Worm (Caenorhabditis elegans) whole organism, L3 larva: ENCODE data around the gene ZK402.1.

Experiments
- R02D3.7 ChIP-seq: fragments of 150-350 bp; optimal IDR thresholded peaks from 2 replicates; lab custom pipeline; 2014; ENCODE audit warnings: missing biosample characterization, missing genetic modification characterization
- ZK546.5 ChIP-seq: sonication (generic microtip); optimal IDR thresholded peaks from 2 replicates; lab custom pipeline; 2017; ENCODE audit warnings: missing biosample characterization, missing genetic modification characterization
- aly-2 ChIP-seq: fragments of 150-350 bp; optimal IDR thresholded peaks from 2 replicates; lab custom pipeline; 2014; ENCODE audit warnings: missing biosample characterization, missing genetic modification characterization
- ama-1 ChIP-seq: fragments of 150-350 bp; optimal IDR thresholded peaks from 2 replicates; lab custom pipeline; 2018
- ceh-16 ChIP-seq: sonication (generic microtip); optimal IDR thresholded peaks from 2 replicates; lab custom pipeline; 2017; ENCODE audit warnings: missing biosample characterization, missing genetic modification characterization
- ceh-28 ChIP-seq: fragments of 150-350 bp; optimal IDR thresholded peaks from 2 replicates; lab custom pipeline; 2014; ENCODE audit warnings: missing biosample characterization, missing genetic modification reagents, missing genetic modification characterization
- ceh-82 ChIP-seq: fragments of 150-350 bp; optimal IDR thresholded peaks from 2 replicates; lab custom pipeline; 2014; ENCODE audit warnings: missing biosample characterization, missing genetic modification characterization
- ceh-9 ChIP-seq: sonication (generic microtip); optimal IDR thresholded peaks from 2 replicates; lab custom pipeline; 2018; ENCODE audit warnings: missing biosample characterization, missing genetic modification characterization
- daf-12 ChIP-seq: fragments of 150-350 bp; optimal IDR thresholded peaks from 2 replicates; lab custom pipeline; 2014; ENCODE audit warnings: missing biosample characterization, missing genetic modification reagents, missing genetic modification characterization
- egl-27 ChIP-seq: sonication (generic microtip); optimal IDR thresholded peaks from 4 replicates; lab custom pipeline; 2017; ENCODE audit warnings: missing biosample characterization, missing genetic modification reagents, missing genetic modification characterization
- egl-5 ChIP-seq: fragments of 150-350 bp; optimal IDR thresholded peaks from 2 replicates; lab custom pipeline; 2017; ENCODE audit warnings: missing biosample characterization, missing genetic modification reagents, missing genetic modification characterization, inconsistent platforms
- elt-1 ChIP-seq: fragments of 150-350 bp; optimal IDR thresholded peaks from 2 replicates; lab custom pipeline; 2014; ENCODE audit warnings: missing biosample characterization, missing genetic modification characterization
- elt-2 ChIP-seq: sonication (generic microtip); optimal IDR thresholded peaks from 2 replicates; lab custom pipeline; 2016; ENCODE audit warnings: missing genetic modification reagents, mild to moderate bottlenecking, missing genetic modification characterization, missing compliant biosample characterization
- elt-3 ChIP-seq, 3 experiments: fragments of 150-350 bp in 1 of 3; sonication (generic microtip) in 2 of 3; optimal IDR thresholded peaks; 2 replicates in 2 of 3; 4 replicates in 1 of 3; lab custom pipeline; 2014 to 2017; ENCODE audit warnings: missing biosample characterization in 3 of 3, missing genetic modification characterization in 3 of 3
- eor-1 ChIP-seq, 2 experiments: fragments of 150-350 bp; optimal IDR thresholded peaks; 2 replicates each; lab custom pipeline; 2014 to 2018; ENCODE audit warnings: missing biosample characterization in 2 of 2, missing genetic modification characterization in 2 of 2
- fkh-10 ChIP-seq: sonication (generic microtip); optimal IDR thresholded peaks from 2 replicates; lab custom pipeline; 2017; ENCODE audit warnings: missing biosample characterization, missing genetic modification reagents, missing genetic modification characterization
- hmg-11 ChIP-seq: sonication (generic microtip); optimal IDR thresholded peaks from 2 replicates; lab custom pipeline; 2016; ENCODE audit warnings: missing genetic modification characterization, missing compliant biosample characterization
- jun-1 ChIP-seq: fragments of 150-350 bp; optimal IDR thresholded peaks from 2 replicates; lab custom pipeline; 2014; ENCODE audit warnings: missing biosample characterization, missing genetic modification reagents, missing genetic modification characterization
- lin-15B ChIP-seq: fragments of 150-350 bp; optimal IDR thresholded peaks from 2 replicates; lab custom pipeline; 2014; ENCODE audit warnings: missing biosample characterization, missing genetic modification characterization
- lin-39 ChIP-seq: fragments of 150-350 bp; optimal IDR thresholded peaks from 2 replicates; lab custom pipeline; 2018; ENCODE audit warnings: missing biosample characterization, missing genetic modification reagents, missing genetic modification characterization
- lsy-12 ChIP-seq: sonication (generic microtip); optimal IDR thresholded peaks from 2 replicates; lab custom pipeline; 2016; ENCODE audit warnings: mild to moderate bottlenecking, missing genetic modification characterization, missing compliant biosample characterization
- mml-1 ChIP-seq: fragments of 150-350 bp; sonication (generic microtip); optimal IDR thresholded peaks from 3 replicates; lab custom pipeline; 2014; ENCODE audit warnings: missing biosample characterization, missing genetic modification characterization
- nfya-1 ChIP-seq: sonication (generic microtip); optimal IDR thresholded peaks from 2 replicates; lab custom pipeline; 2017; ENCODE audit warnings: missing genetic modification characterization, mild to moderate bottlenecking, missing compliant biosample characterization, antibody characterized with exemption, moderate library complexity; ENCODE audit not compliant: insufficient read depth
- nhr-11 ChIP-seq: fragments of 150-350 bp; optimal IDR thresholded peaks from 2 replicates; lab custom pipeline; 2014; ENCODE audit warnings: missing biosample characterization, missing genetic modification characterization
- nhr-12 ChIP-seq: fragments of 150-350 bp; optimal IDR thresholded peaks from 2 replicates; lab custom pipeline; 2014; ENCODE audit warnings: missing biosample characterization, missing genetic modification characterization
- nhr-23 ChIP-seq: fragments of 150-350 bp; optimal IDR thresholded peaks from 2 replicates; lab custom pipeline; 2014; ENCODE audit warnings: missing biosample characterization, missing genetic modification reagents, missing genetic modification characterization
- nhr-237 ChIP-seq: fragments of 150-350 bp; optimal IDR thresholded peaks from 2 replicates; lab custom pipeline; 2014; ENCODE audit warnings: missing biosample characterization, missing genetic modification characterization
- nhr-25 ChIP-seq: sonication (generic microtip); optimal IDR thresholded peaks from 2 replicates; lab custom pipeline; 2017; ENCODE audit warnings: missing biosample characterization, missing genetic modification characterization
- nhr-28 ChIP-seq: fragments of 150-350 bp; optimal IDR thresholded peaks from 2 replicates; lab custom pipeline; 2014; ENCODE audit warnings: missing biosample characterization, missing genetic modification characterization
- nhr-43 ChIP-seq: sonication (generic microtip); optimal IDR thresholded peaks from 2 replicates; lab custom pipeline; 2016; ENCODE audit warnings: mild to moderate bottlenecking, missing genetic modification characterization, missing compliant biosample characterization; ENCODE audit not compliant: poor library complexity, severe bottlenecking
- nhr-67 ChIP-seq: fragments of 150-350 bp; optimal IDR thresholded peaks from 2 replicates; lab custom pipeline; 2014; ENCODE audit warnings: missing biosample characterization, missing genetic modification characterization
- nhr-76 ChIP-seq: fragments of 150-350 bp; sonication (generic microtip); optimal IDR thresholded peaks from 5 replicates; lab custom pipeline; 2014; ENCODE audit warnings: missing biosample characterization, missing genetic modification characterization
- nhr-77 ChIP-seq: fragments of 150-350 bp; optimal IDR thresholded peaks from 2 replicates; lab custom pipeline; 2014; ENCODE audit warnings: missing biosample characterization, missing genetic modification characterization
- pha-4 ChIP-seq: fragments of 150-350 bp; optimal IDR thresholded peaks from 2 replicates; lab custom pipeline; 2014; ENCODE audit warnings: missing biosample characterization, missing genetic modification reagents, missing genetic modification characterization
- sea-2 ChIP-seq: fragments of 150-350 bp; sonication (generic microtip); optimal IDR thresholded peaks from 4 replicates; lab custom pipeline; 2014; ENCODE audit warnings: missing biosample characterization, missing genetic modification reagents, missing genetic modification characterization
- skn-1 ChIP-seq: fragments of 150-350 bp; optimal IDR thresholded peaks from 2 replicates; lab custom pipeline; 2014; ENCODE audit warnings: missing biosample characterization, missing genetic modification characterization
- snpc-4 ChIP-seq: fragments of 150-350 bp; optimal IDR thresholded peaks from 2 replicates; lab custom pipeline; 2014; ENCODE audit warnings: missing biosample characterization, missing genetic modification characterization
- tbx-2 ChIP-seq: sonication (generic microtip); optimal IDR thresholded peaks from 2 replicates; lab custom pipeline; 2016; ENCODE audit warnings: mild to moderate bottlenecking, missing genetic modification characterization, missing compliant biosample characterization
- unc-39 ChIP-seq: sonication (generic microtip); optimal IDR thresholded peaks from 4 replicates; lab custom pipeline; 2017; ENCODE audit warnings: missing biosample characterization, missing genetic modification characterization
- unc-62 ChIP-seq: fragments of 150-350 bp; sonication (generic microtip); optimal IDR thresholded peaks from 4 replicates; lab custom pipeline; 2014; ENCODE audit warnings: missing biosample characterization, missing genetic modification reagents, missing genetic modification characterization
- zag-1 ChIP-seq: fragments of 150-350 bp; optimal IDR thresholded peaks from 2 replicates; lab custom pipeline; 2014; ENCODE audit warnings: missing biosample characterization, missing genetic modification characterization
- ztf-11 ChIP-seq: fragments of 150-350 bp; optimal IDR thresholded peaks from 2 replicates; lab custom pipeline; 2014; ENCODE audit warnings: missing biosample characterization, missing genetic modification characterization
- ztf-4 ChIP-seq: fragments of 150-350 bp; optimal IDR thresholded peaks from 2 replicates; lab custom pipeline; 2014; ENCODE audit warnings: missing biosample characterization, missing genetic modification characterization

ZK402.1 gene

DNA sequence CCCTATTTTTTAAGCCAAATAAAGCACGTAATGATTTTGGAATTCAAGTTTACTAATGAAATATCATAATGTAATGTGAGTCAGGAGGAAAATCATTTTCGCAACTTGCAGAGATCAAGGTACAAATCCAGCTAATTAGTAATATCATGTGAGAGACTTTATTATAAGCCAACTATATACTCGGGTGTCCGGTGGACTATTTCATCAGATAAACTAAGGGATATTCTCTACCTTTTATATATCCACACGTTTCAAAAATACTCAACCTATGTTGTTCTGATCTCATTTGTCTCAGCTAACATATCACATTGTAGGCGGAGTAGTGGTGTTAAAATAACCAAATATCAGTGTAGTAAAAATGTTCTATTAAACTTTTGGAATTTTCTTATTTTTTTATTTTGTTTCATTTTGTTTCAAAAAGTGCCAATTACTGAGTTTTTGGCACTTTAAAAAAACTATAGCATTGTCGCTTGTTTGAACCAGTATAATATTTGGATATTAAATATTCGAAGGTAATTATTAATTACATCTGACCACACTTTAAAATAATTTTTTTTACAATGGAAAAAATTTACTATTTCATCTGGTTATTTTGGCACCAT lies 14.6 kb upstream of the ZK402.1 start (continued):
- TF ChIP-seq ZK546.5 (tag; lab: Kevin White, UChicago) (no peak), lsy-12 (tag; lab: Kevin White, UChicago) (peak; percentile 81), mml-1 (tag; lab: Kevin White, UChicago) (no peak), ceh-82 (tag; lab: Kevin White, UChicago) (peak; percentile 93), skn-1 (tag; lab: Kevin White, UChicago) (peak; percentile 92), jun-1 (tag; lab: Kevin White, UChicago) (peak; percentile 98), ceh-9 (tag; lab: Kevin White, UChicago) (no peak), nhr-23 (tag; lab: Kevin White, UChicago) (peak; percentile 94), ama-1 (lab: Kevin White, UChicago) (no peak), ceh-28 (tag; lab: Kevin White, UChicago) (peak; percentile 96)

DNA sequence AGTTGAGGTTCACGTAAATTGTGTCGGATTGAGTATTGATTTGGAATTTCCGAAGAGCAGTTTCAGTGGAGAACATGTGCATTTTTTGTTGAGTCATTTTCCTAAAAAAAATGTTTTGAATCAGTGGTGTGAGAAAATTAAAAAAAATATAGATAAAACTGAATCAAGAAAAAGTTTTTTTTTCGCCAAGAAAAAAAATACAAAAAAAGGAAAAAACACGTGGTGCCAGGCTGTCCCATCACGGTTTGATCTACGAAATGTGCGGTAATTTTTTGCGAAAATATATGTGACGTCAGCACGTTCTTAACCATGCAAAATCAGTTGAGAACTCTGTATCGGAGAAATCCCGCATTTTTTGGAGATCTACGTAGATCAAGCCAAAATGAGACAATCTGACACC lies 10.2 kb upstream of the ZK402.1 start, which contains the start of gene F56C3.9:
F56C3.9 (minus strand) TSS at position 101 of the 400 bp plus-strand sequence.
- TF ChIP-seq fkh-10 (GFP tag; lab: Kevin White, UChicago) (no peak), ZK546.5 (tag; lab: Kevin White, UChicago) (no peak), lin-39 (tag; lab: Kevin White, UChicago) (no peak), ceh-82 (tag; lab: Kevin White, UChicago) (no peak), zag-1 (tag; lab: Kevin White, UChicago) (no peak), elt-2 (tag; lab: Kevin White, UChicago) (no peak), nfya-1 (no peak), jun-1 (tag; lab: Kevin White, UChicago) (no peak), ama-1 (lab: Kevin White, UChicago) (no peak), aly-2 (tag; lab: Kevin White, UChicago) (no peak), tbx-2 (no peak), ztf-11 (no peak), skn-1 (tag; lab: Kevin White, UChicago) (no peak), unc-39 (tag; lab: Kevin White, UChicago) (no peak), lsy-12 (tag; lab: Kevin White, UChicago) (no peak), elt-3 (tag; optimal IDR thresholded peaks at IDR 0.05; lab: Kevin White, UChicago) (no peak)

DNA sequence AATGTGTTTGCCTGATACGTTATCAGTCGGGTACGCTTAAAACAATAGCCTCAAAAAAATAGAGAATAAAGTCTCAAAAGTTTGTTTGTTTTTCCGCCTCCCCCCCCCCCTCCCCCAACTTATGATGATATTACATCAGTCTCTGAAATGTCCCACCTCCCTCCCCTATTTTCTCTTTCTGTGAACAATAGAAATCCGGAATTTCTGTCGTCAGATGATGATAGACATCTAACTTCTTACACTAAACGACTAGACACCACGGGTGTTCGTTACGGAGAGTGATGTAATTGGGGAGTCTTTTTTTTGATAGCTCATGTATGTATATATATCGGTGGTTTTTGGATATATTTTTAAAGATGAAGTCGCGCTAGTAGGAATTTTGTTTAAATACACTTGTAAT lies 9.6 kb upstream of the ZK402.1 start:
- TF ChIP-seq elt-2 (tag; lab: Kevin White, UChicago) (peak; percentile 4), nhr-28 (no peak)
- TF ChIP-seq, all 47 proteins: peak for 1

DNA sequence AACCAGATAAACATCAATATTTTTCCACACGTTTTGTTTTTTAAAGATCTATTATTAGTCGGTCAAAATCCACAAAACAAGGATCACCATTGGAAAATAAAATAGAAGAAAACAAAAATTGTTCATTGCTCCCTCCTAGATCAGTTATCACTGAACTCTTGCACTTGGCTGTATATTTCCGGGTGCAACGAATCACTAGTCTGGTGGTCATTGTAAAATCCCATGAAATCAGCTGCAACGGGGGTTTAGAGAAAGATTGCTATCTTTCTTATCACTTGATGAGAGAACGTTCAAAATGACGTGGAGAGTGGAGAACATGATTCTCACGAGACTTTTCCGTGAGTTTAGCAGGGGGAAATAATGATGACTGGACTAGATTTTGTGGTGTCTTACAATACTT lies 8.3 kb upstream of the ZK402.1 start:
- TF ChIP-seq ama-1 (lab: Kevin White, UChicago) (no peak), hmg-11 (no peak), sea-2 (GFP tag; lab: Kevin White, UChicago) (no peak), egl-27 (peak; percentile 32), egl-5 (tag; lab: Kevin White, UChicago) (peak; percentile 65), lin-39 (tag; lab: Kevin White, UChicago) (no peak), nhr-67 (no peak), elt-3 (tag; optimal IDR thresholded peaks at IDR 0.05; lab: Kevin White, UChicago) (peak in 1 of 3 experiments; percentile 27), nhr-12 (tag; lab: Kevin White, UChicago) (no peak), elt-1 (no peak), fkh-10 (GFP tag; lab: Kevin White, UChicago) (no peak), aly-2 (tag; lab: Kevin White, UChicago) (no peak), nhr-77 (no peak), ztf-11 (no peak), nhr-237 (tag; lab: Kevin White, UChicago) (no peak), unc-39 (tag; lab: Kevin White, UChicago) (no peak), lin-15B (tag; lab: Kevin White, UChicago) (no peak), ceh-16 (no peak), jun-1 (tag; lab: Kevin White, UChicago) (peak; percentile 86), tbx-2 (no peak), R02D3.7 (no peak), nhr-43 (tag; lab: Kevin White, UChicago) (peak; percentile 74), nhr-25 (no peak), mml-1 (tag; lab: Kevin White, UChicago) (no peak), ceh-28 (tag; lab: Kevin White, UChicago) (no peak), nhr-11 (tag; lab: Kevin White, UChicago) (no peak), daf-12 (tag; lab: Kevin White, UChicago) (no peak), ceh-82 (tag; lab: Kevin White, UChicago) (no peak), skn-1 (tag; lab: Kevin White, UChicago) (no peak), ztf-4 (no peak), pha-4 (tag; lab: Kevin White, UChicago) (no peak), nhr-28 (no peak), eor-1 (tag; optimal IDR thresholded peaks at IDR 0.05; lab: Kevin White, UChicago) (no peak), ceh-9 (tag; lab: Kevin White, UChicago) (no peak), snpc-4 (tag; lab: Kevin White, UChicago) (no peak), elt-2 (tag; lab: Kevin White, UChicago) (no peak), zag-1 (tag; lab: Kevin White, UChicago) (no peak), lsy-12 (tag; lab: Kevin White, UChicago) (no peak), nhr-23 (tag; lab: Kevin White, UChicago) (peak; percentile 18), unc-62 (no peak), nhr-76 (tag; lab: Kevin White, UChicago) (no peak)
